Worm (Caenorhabditis elegans) whole organism, mixed stage, embryonic: ENCODE data around the gene nlp-63.
A peak's percentile ranks its signal among the peaks of the same experiment; 100 is the strongest.

ENCODE experiments used
- bed-3 ChIP-seq: fragments of 200-800 bp; sonication (Bioruptor generic); optimal IDR thresholded peaks from 3 replicates; lab custom pipeline; 2018; ENCODE audit warnings: mild to moderate bottlenecking, missing genetic modification characterization, moderate library complexity, missing compliant biosample characterization
- blmp-1 ChIP-seq: fragments of 150-350 bp; optimal IDR thresholded peaks from 2 replicates; lab custom pipeline; 2014; ENCODE audit warnings: missing biosample characterization, missing genetic modification characterization
- ceh-39 ChIP-seq: fragments of 150-350 bp; optimal IDR thresholded peaks from 2 replicates; lab custom pipeline; 2014; ENCODE audit warnings: missing biosample characterization, missing genetic modification characterization
- ceh-43 ChIP-seq: fragments of 200-800 bp; sonication (Bioruptor generic); optimal IDR thresholded peaks from 2 replicates; lab custom pipeline; 2018; ENCODE audit warnings: mild to moderate bottlenecking, missing genetic modification characterization, moderate library complexity, missing compliant biosample characterization
- ceh-83 ChIP-seq: fragments of 200-800 bp; sonication (Bioruptor generic); optimal IDR thresholded peaks from 2 replicates; lab custom pipeline; 2018; ENCODE audit warnings: mild to moderate bottlenecking, missing genetic modification characterization, missing compliant biosample characterization
- ces-1 ChIP-seq: fragments of 150-350 bp; optimal IDR thresholded peaks from 2 replicates; lab custom pipeline; 2014; ENCODE audit warnings: missing biosample characterization, missing genetic modification reagents, missing genetic modification characterization
- cnd-1 ChIP-seq: fragments of 200-800 bp; sonication (Bioruptor generic); optimal IDR thresholded peaks from 2 replicates; lab custom pipeline; 2018; ENCODE audit warnings: mild to moderate bottlenecking, missing genetic modification characterization, missing compliant biosample characterization
- drap-1 ChIP-seq: fragments of 200-800 bp; sonication (Bioruptor generic); optimal IDR thresholded peaks from 3 replicates; lab custom pipeline; 2018; ENCODE audit warnings: mild to moderate bottlenecking, missing genetic modification characterization, missing compliant biosample characterization
- elt-1 ChIP-seq: sonication (generic microtip); optimal IDR thresholded peaks from 2 replicates; lab custom pipeline; 2017; ENCODE audit warnings: missing genetic modification characterization, mild to moderate bottlenecking, missing compliant biosample characterization, antibody characterized with exemption, moderate library complexity, borderline replicate concordance; ENCODE audit not compliant: insufficient read depth
- elt-3 ChIP-seq: fragments of 150-350 bp; optimal IDR thresholded peaks from 2 replicates; lab custom pipeline; 2014; ENCODE audit warnings: missing biosample characterization, missing genetic modification characterization
- flh-1 ChIP-seq: fragments of 200-800 bp; sonication (Bioruptor generic); optimal IDR thresholded peaks from 2 replicates; lab custom pipeline; 2018; ENCODE audit warnings: mild to moderate bottlenecking, missing genetic modification characterization, moderate library complexity, missing compliant biosample characterization
- hlh-1 ChIP-seq: fragments of 150-350 bp; optimal IDR thresholded peaks from 2 replicates; lab custom pipeline; 2014; ENCODE audit warnings: missing biosample characterization, missing genetic modification reagents, missing genetic modification characterization
- lin-13 ChIP-seq: fragments of 150-350 bp; optimal IDR thresholded peaks from 2 replicates; lab custom pipeline; 2014; ENCODE audit warnings: missing biosample characterization, missing genetic modification characterization
- lin-32 ChIP-seq: fragments of 200-800 bp; sonication (Bioruptor generic); optimal IDR thresholded peaks from 2 replicates; lab custom pipeline; 2018; ENCODE audit warnings: mild to moderate bottlenecking, missing genetic modification characterization, missing compliant biosample characterization
- lsy-2 ChIP-seq: fragments of 150-350 bp; optimal IDR thresholded peaks from 2 replicates; lab custom pipeline; 2014; ENCODE audit warnings: missing biosample characterization, missing genetic modification characterization
- mep-1 ChIP-seq: fragments of 150-350 bp; optimal IDR thresholded peaks from 2 replicates; lab custom pipeline; 2017; ENCODE audit warnings: missing biosample characterization, missing genetic modification reagents, missing genetic modification characterization, inconsistent platforms
- mls-2 ChIP-seq: sonication (generic microtip); optimal IDR thresholded peaks from 2 replicates; lab custom pipeline; 2016; ENCODE audit warnings: mild to moderate bottlenecking, missing genetic modification characterization, moderate library complexity, missing compliant biosample characterization
- nhr-237 ChIP-seq: fragments of 150-350 bp; optimal IDR thresholded peaks from 2 replicates; lab custom pipeline; 2014; ENCODE audit warnings: missing biosample characterization, missing genetic modification characterization
- nhr-28 ChIP-seq: fragments of 150-350 bp; optimal IDR thresholded peaks from 2 replicates; lab custom pipeline; 2014; ENCODE audit warnings: missing biosample characterization, missing genetic modification characterization
- nhr-76 ChIP-seq: sonication (generic microtip); optimal IDR thresholded peaks from 2 replicates; lab custom pipeline; 2017; ENCODE audit warnings: missing biosample characterization, missing genetic modification characterization
- pha-4 ChIP-seq: fragments of 150-350 bp; optimal IDR thresholded peaks from 2 replicates; lab custom pipeline; 2018; ENCODE audit warnings: missing biosample characterization, missing genetic modification reagents, missing genetic modification characterization
- sem-2 ChIP-seq: fragments of 200-800 bp; sonication (Bioruptor generic); optimal IDR thresholded peaks from 2 replicates; lab custom pipeline; 2018; ENCODE audit warnings: mild to moderate bottlenecking, missing genetic modification characterization, missing compliant biosample characterization
- sptf-1 ChIP-seq: sonication (generic microtip); optimal IDR thresholded peaks from 2 replicates; lab custom pipeline; 2017; ENCODE audit warnings: mild to moderate bottlenecking, missing genetic modification characterization, moderate library complexity, missing compliant biosample characterization
- unc-120 ChIP-seq: sonication (generic microtip); optimal IDR thresholded peaks from 2 replicates; lab custom pipeline; 2017; ENCODE audit warnings: missing genetic modification characterization, missing compliant biosample characterization; ENCODE audit not compliant: poor library complexity, severe bottlenecking
- unc-39 ChIP-seq: fragments of 150-350 bp; optimal IDR thresholded peaks from 2 replicates; lab custom pipeline; 2014; ENCODE audit warnings: missing biosample characterization, missing genetic modification characterization
- unc-62 ChIP-seq: fragments of 150-350 bp; optimal IDR thresholded peaks from 2 replicates; lab custom pipeline; 2014; ENCODE audit warnings: missing biosample characterization, missing genetic modification reagents, missing genetic modification characterization
- zip-8 ChIP-seq: fragments of 150-350 bp; optimal IDR thresholded peaks from 2 replicates; lab custom pipeline; 2014; ENCODE audit warnings: missing biosample characterization, missing genetic modification characterization
- ztf-11 ChIP-seq: fragments of 150-350 bp; optimal IDR thresholded peaks from 2 replicates; lab custom pipeline; 2014; ENCODE audit warnings: missing biosample characterization, missing genetic modification characterization

Gene nlp-63

DNA sequence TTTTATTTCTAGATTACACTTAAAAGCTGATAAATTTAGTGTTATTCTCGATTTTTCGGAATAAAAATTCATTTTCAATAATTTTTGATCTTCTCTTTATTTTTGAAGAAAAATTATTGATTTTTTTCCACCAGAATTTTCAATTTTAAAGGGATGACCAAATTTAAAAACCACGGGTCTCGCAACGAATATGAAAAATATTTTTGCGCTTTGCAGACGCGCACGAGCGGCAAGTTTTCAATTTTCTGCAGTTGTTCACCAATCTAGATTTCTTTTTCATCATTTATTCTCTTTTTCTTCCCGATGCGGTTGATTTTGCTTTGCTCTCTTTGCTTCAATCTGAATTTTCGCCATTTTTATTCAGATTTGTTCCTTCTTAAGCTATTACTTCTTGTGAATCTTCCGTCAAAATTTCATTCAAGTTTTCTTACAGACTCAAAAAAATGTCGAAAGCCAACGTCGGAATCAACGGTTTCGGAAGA, 15.7 kb downstream of the nlp-63 start, which contains the start of gene gpd-4:
Gene gpd-4 (plus strand): TSS at position 432 of the 482 bp plus-strand sequence.
- no peak for TF ChIP-seq lsy-2 (tag; lab: Kevin White, UChicago)
- no peak for TF ChIP-seq sem-2 (GFP tag; lab: Kevin White, UChicago)
- TF ChIP-seq ztf-11 (tag; lab: Kevin White, UChicago), result no peak
- no peak for TF ChIP-seq ceh-43
- TF ChIP-seq pha-4, result no peak
- no peak for TF ChIP-seq lin-32 (GFP tag; lab: Kevin White, UChicago)
- no peak for TF ChIP-seq ceh-39 (tag; lab: Kevin White, UChicago)
- no peak for TF ChIP-seq nhr-28
- TF ChIP-seq nhr-76 (tag; lab: Kevin White, UChicago), result no peak
- no peak for TF ChIP-seq drap-1 (GFP tag; lab: Kevin White, UChicago)
- TF ChIP-seq flh-1, result no peak
- TF ChIP-seq mls-2 (tag; lab: Kevin White, UChicago), result no peak
- TF ChIP-seq nhr-237, result no peak
- no peak for TF ChIP-seq unc-120
- TF ChIP-seq bed-3 (GFP tag; lab: Kevin White, UChicago), result no peak
- TF ChIP-seq blmp-1 (tag; lab: Kevin White, UChicago), result no peak
- no peak for TF ChIP-seq ceh-83 (GFP tag; lab: Kevin White, UChicago)
- TF ChIP-seq cnd-1 (tag; lab: Kevin White, UChicago), result no peak

DNA sequence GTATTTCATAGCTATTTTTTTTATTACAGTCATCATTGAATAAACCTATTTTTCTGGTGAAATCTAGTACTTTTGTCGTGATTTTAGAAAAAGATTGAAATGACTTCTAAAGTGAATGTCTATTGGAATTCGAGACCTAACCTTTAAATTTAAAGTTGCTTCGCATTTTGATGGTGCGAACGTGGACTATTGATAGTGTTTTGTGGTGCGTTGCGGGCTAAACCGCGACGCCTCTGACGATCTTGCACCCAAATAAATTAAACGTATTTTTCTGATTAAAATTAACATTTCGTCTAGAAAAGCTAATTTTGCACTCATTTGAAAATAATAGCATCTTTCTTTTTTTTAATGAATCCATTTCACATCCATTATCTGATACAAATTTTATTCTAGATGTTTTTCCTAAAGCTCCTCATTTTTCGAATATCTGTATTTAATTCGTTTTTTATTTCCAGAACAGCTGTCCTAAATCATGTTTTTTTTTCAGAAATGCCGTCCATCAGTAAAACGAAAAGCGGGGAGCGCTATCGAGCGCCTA, 17.3 kb downstream of the nlp-63 start, which contains the start of gene wbp-11:
Gene wbp-11 (plus strand): TSS at position 488 of the 538 bp plus-strand sequence.
- peak; percentile 2 for TF ChIP-seq lsy-2 (tag; lab: Kevin White, UChicago)
- TF ChIP-seq ceh-39 (tag; lab: Kevin White, UChicago), result no peak
- peak; percentile 63 for TF ChIP-seq mep-1 (tag; lab: Kevin White, UChicago)

- peak; percentile 39 for TF ChIP-seq hlh-1 (tag; lab: Kevin White, UChicago)
- TF ChIP-seq ces-1, result no peak
- peak; percentile 75 for TF ChIP-seq blmp-1 (tag; lab: Kevin White, UChicago)
- peak; percentile 85 for TF ChIP-seq lin-13 (tag; lab: Kevin White, UChicago)
- TF ChIP-seq lsy-2 (tag; lab: Kevin White, UChicago), result peak; percentile 91
- TF ChIP-seq ceh-39 (tag; lab: Kevin White, UChicago), result peak; percentile 30
- TF ChIP-seq, all 35 proteins: peak for 5
These were observed 19.1 kb downstream of the nlp-63 start, which contains the start of gene F33H1.4 for ce11 chrII:10174338-10174737. Gene F33H1.4 (plus strand): TSS chrII:10174648.

DNA sequence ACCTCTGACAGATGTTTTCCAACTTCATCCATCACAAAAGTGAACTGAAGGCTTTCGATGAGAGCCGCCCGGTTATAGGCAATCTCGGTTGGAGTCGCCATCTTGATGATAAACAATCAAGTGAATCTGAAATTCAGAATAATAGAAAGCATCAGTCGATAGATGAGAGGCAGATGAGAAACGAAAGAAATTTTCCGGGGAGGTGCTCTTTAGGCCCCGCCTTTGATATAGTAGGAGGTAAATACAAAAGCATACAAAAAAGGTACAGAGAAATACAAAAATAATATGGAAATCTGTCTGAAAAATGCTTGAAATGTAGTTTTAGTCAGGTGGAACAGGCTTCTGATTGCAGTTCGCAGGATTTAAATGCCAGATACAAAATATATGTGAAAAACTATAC, 27.4 kb downstream of the nlp-63 start, which contains the start of gene srd-1:
Gene srd-1 (minus strand): TSS at position 101 of the 400 bp plus-strand sequence.
- TF ChIP-seq unc-120 (no peak), sptf-1 (tag; lab: Kevin White, UChicago) (no peak), elt-1 (tag; lab: Kevin White, UChicago) (no peak), cnd-1 (tag; lab: Kevin White, UChicago) (no peak), nhr-28 (no peak), elt-3 (tag; lab: Kevin White, UChicago) (no peak), ceh-39 (tag; lab: Kevin White, UChicago) (no peak), sem-2 (GFP tag; lab: Kevin White, UChicago) (no peak)

ce11 chrII:10187808-10188207, 32.6 kb downstream of the nlp-63 start, which contains the start of gene srd-2:
Gene srd-2 (minus strand): TSS chrII:10187908.
- TF ChIP-seq unc-39 (tag; lab: Kevin White, UChicago), result no peak

- TF ChIP-seq bed-3 (GFP tag; lab: Kevin White, UChicago), result no peak
- no peak for TF ChIP-seq unc-62 (GFP tag; lab: Kevin White, UChicago)
- TF ChIP-seq zip-8, result no peak
- no peak for TF ChIP-seq pha-4
These were observed 34.2 kb downstream of the nlp-63 start, which contains the start of gene cdc-25.4 for ce11 chrII:10189369-10189768. Gene cdc-25.4 (minus strand): TSS chrII:10189469.
